ENCODE assay signal across 6 fruit fly cellular contexts in the genomic region with DNA sequence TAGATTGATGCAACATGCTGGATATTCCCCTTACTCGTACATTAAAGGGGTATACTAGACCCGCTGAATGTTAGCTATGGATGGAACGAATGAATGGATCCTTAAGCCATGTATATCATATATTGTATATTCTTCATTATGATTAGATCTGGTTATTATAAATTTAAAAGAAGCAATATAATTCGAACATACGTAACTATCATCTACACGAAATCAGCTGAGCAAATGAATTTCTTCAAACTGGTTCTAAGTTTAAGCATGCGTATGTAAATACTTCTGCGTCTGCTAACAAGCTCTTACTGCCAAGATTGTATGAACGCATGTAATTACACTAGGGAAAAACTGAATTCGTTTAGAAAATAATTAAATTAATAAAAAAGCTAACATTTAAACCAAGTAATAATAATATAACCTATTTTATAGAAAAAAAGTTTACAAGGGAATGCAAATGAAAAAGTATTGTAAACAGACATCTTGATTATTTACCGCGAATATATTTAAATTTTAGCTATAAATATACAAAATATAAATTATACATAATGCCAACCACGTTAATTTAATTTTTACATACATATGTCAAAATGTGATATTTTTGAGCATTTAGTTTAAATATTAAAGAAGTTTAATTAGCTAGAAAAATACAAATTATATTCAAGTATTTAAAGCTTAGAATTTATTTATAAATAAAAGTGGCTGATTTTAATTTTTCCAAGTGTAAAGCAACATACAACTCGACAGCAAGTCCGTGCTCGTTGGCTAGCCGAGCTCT.
TF ChIP-seq lines count a peak whose summit lies in the region.

No protein-coding gene starts in this region.

- no peak for TF ChIP-seq CTCF in whole organism, embryonic (GFP tag; optimal IDR thresholded peaks at IDR 0.05; lab: Kevin White, UChicago)

TF ChIP-seq in whole organism, 6 proteins besides CTCF, POLR2A, EP300 and RAD21:
- TF ChIP-seq Dll (optimal IDR thresholded peaks at IDR 0.05; lab: Kevin White, UChicago) (no peak), pan (optimal IDR thresholded peaks at IDR 0.05; lab: Kevin White, UChicago) (peak; percentile 72)

TF ChIP-seq in whole organism, adult, 20 proteins besides CTCF, POLR2A, EP300 and RAD21:
- no peak for TF ChIP-seq CG7045 (GFP tag; optimal IDR thresholded peaks at IDR 0.05; lab: Kevin White, UChicago)
- TF ChIP-seq kay (GFP tag; lab: Kevin White, UChicago; ENCODE audit: borderline replicate concordance), result peak; percentile 62
- no peak for TF ChIP-seq cnc (optimal IDR thresholded peaks at IDR 0.05; lab: Kevin White, UChicago)
- TF ChIP-seq CG7101 (tag; optimal IDR thresholded peaks at IDR 0.05; lab: Kevin White, UChicago), result peak; percentile 5
TF ChIP-seq in whole organism, adult: peak in this region for 2.

TF ChIP-seq in whole organism, embryonic, 481 proteins besides CTCF, POLR2A, EP300 and RAD21 (continues in another document):
- peak; percentile 67 for TF ChIP-seq CG33557 (GFP tag; optimal IDR thresholded peaks at IDR 0.05; lab: Kevin White, UChicago)
- TF ChIP-seq Ssrp (tag; optimal IDR thresholded peaks at IDR 0.05; lab: Kevin White, UChicago), result peak; percentile 77
- peak; percentile 39 for TF ChIP-seq Blimp-1 (GFP tag; optimal IDR thresholded peaks at IDR 0.05; lab: Kevin White, UChicago)
- TF ChIP-seq yki (optimal IDR thresholded peaks at IDR 0.05; lab: Kevin White, UChicago), result no peak
- TF ChIP-seq tll (GFP tag; optimal IDR thresholded peaks at IDR 0.05; lab: Kevin White, UChicago), result no peak
- peak; percentile 61 for TF ChIP-seq CG4424 (GFP tag; optimal IDR thresholded peaks at IDR 0.05; lab: Kevin White, UChicago)
- TF ChIP-seq Hsf (GFP tag; optimal IDR thresholded peaks at IDR 0.05; lab: Kevin White, UChicago), result peak; percentile 73
- no peak for TF ChIP-seq CG4360 (GFP tag; IDR thresholded peaks at IDR 0.05; lab: Robert Waterston, UW)
- peak; percentile 1 for TF ChIP-seq jumu (GFP tag; optimal IDR thresholded peaks at IDR 0.05; lab: Kevin White, UChicago)
- no peak for TF ChIP-seq Dll (GFP tag; IDR thresholded peaks at IDR 0.05; lab: Robert Waterston, UW; ENCODE audit: partially characterized antibody)
- TF ChIP-seq CG5953 (GFP tag; IDR thresholded peaks at IDR 0.05; lab: Robert Waterston, UW), result no peak
- TF ChIP-seq CG12071 (GFP tag; optimal IDR thresholded peaks at IDR 0.05; lab: Kevin White, UChicago), result peak; percentile 54
- no peak for TF ChIP-seq BtbVII (GFP tag; optimal IDR thresholded peaks at IDR 0.05; lab: Kevin White, UChicago)
- TF ChIP-seq CG10565 (GFP tag; optimal IDR thresholded peaks at IDR 0.05; lab: Kevin White, UChicago), result no peak
- TF ChIP-seq Hand (GFP tag; optimal IDR thresholded peaks at IDR 0.05; lab: Kevin White, UChicago), result no peak
- no peak for TF ChIP-seq prd (optimal IDR thresholded peaks at IDR 0.05; lab: Kevin White, UChicago)
- TF ChIP-seq prd (GFP tag; IDR thresholded peaks at IDR 0.05; lab: Robert Waterston, UW), result peak; percentile 68; the same call in 2 of the 3 replicates
- no peak; the same call in 2 of the 3 replicates for TF ChIP-seq CG11093 (GFP tag; IDR thresholded peaks at IDR 0.05; lab: Robert Waterston, UW)

TF ChIP-seq in whole organism, prepupa, 60 proteins besides CTCF, POLR2A, EP300 and RAD21 (continues in another document):
- peak; percentile 9 for TF ChIP-seq Sox15 (GFP tag; optimal IDR thresholded peaks at IDR 0.05; lab: Kevin White, UChicago)
- no peak for TF ChIP-seq Lpt (GFP tag; optimal IDR thresholded peaks at IDR 0.05; lab: Kevin White, UChicago)
- peak; percentile 45 for TF ChIP-seq cyc (GFP tag; optimal IDR thresholded peaks at IDR 0.05; lab: Kevin White, UChicago)
- peak; percentile 42 for TF ChIP-seq Met (GFP tag; optimal IDR thresholded peaks at IDR 0.05; lab: Kevin White, UChicago)
- peak; percentile 60 for TF ChIP-seq dsx (GFP tag; optimal IDR thresholded peaks at IDR 0.05; lab: Kevin White, UChicago; ENCODE audit: poor library complexity, severe bottlenecking)
- peak; percentile 82 for TF ChIP-seq eg (GFP tag; IDR thresholded peaks at IDR 0.05; lab: Robert Waterston, UW)
- TF ChIP-seq CG10669 (GFP tag; optimal IDR thresholded peaks at IDR 0.05; lab: Kevin White, UChicago), result peak; percentile 49
- TF ChIP-seq pdm3 (GFP tag; optimal IDR thresholded peaks at IDR 0.05; lab: Kevin White, UChicago), result peak; percentile 72
- TF ChIP-seq spab (GFP tag; optimal IDR thresholded peaks at IDR 0.05; lab: Kevin White, UChicago), result peak; percentile 22
- peak; percentile 66 for TF ChIP-seq CG3919 (GFP tag; optimal IDR thresholded peaks at IDR 0.05; lab: Kevin White, UChicago)
- peak; percentile 47 for TF ChIP-seq CG6792 (GFP tag; optimal IDR thresholded peaks at IDR 0.05; lab: Kevin White, UChicago)
- peak; percentile 71 for TF ChIP-seq CG32006 (GFP tag; optimal IDR thresholded peaks at IDR 0.05; lab: Kevin White, UChicago)
- TF ChIP-seq CG31627 (GFP tag; optimal IDR thresholded peaks at IDR 0.05; lab: Kevin White, UChicago), result peak; percentile 51
- peak; percentile 29 for TF ChIP-seq Hr39 (GFP tag; optimal IDR thresholded peaks at IDR 0.05; lab: Kevin White, UChicago)
- no peak for TF ChIP-seq Eip75B (GFP tag; optimal IDR thresholded peaks at IDR 0.05; lab: Kevin White, UChicago)
- TF ChIP-seq Sox102F (GFP tag; optimal IDR thresholded peaks at IDR 0.05; lab: Kevin White, UChicago), result peak; percentile 76
- TF ChIP-seq CG11762 (GFP tag; optimal IDR thresholded peaks at IDR 0.05; lab: Kevin White, UChicago; ENCODE audit: insufficient read depth), result no peak
- TF ChIP-seq svp (GFP tag; lab: Kevin White, UChicago), result no peak
- peak; percentile 51 for TF ChIP-seq fd59A (GFP tag; optimal IDR thresholded peaks at IDR 0.05; lab: Kevin White, UChicago)

TF ChIP-seq in whole organism, pupa, 21 proteins besides CTCF, POLR2A, EP300 and RAD21 (continues in another document):
- peak; percentile 51 for TF ChIP-seq gl (tag; optimal IDR thresholded peaks at IDR 0.05; lab: Kevin White, UChicago)
- TF ChIP-seq CG17806 (tag; optimal IDR thresholded peaks at IDR 0.05; lab: Kevin White, UChicago), result peak; percentile 60
- peak; percentile 75 for TF ChIP-seq Pif1A (GFP tag; optimal IDR thresholded peaks at IDR 0.05; lab: Kevin White, UChicago)
- no peak for TF ChIP-seq CG13204 (GFP tag; optimal IDR thresholded peaks at IDR 0.05; lab: Kevin White, UChicago)
- TF ChIP-seq CG8301 (tag; optimal IDR thresholded peaks at IDR 0.05; lab: Kevin White, UChicago), result peak; percentile 76
- peak; percentile 74 for TF ChIP-seq Pif1B (GFP tag; optimal IDR thresholded peaks at IDR 0.05; lab: Kevin White, UChicago)
- peak; percentile 86 for TF ChIP-seq Ets98B (GFP tag; IDR thresholded peaks at IDR 0.05; lab: Robert Waterston, UW)
- peak; percentile 35 for TF ChIP-seq CG34367 (tag; optimal IDR thresholded peaks at IDR 0.05; lab: Kevin White, UChicago)
- TF ChIP-seq fd96Ca (GFP tag; IDR thresholded peaks at IDR 0.05; lab: Robert Waterston, UW), result peak; percentile 73; the same call in 2 of the 3 replicates
- TF ChIP-seq CG15710 (tag; optimal IDR thresholded peaks at IDR 0.05; lab: Kevin White, UChicago), result peak; percentile 65
- peak; percentile 74 for TF ChIP-seq CG9948 (tag; optimal IDR thresholded peaks at IDR 0.05; lab: Kevin White, UChicago)
- TF ChIP-seq CG8159 (tag; optimal IDR thresholded peaks at IDR 0.05; lab: Kevin White, UChicago), result peak; percentile 78
- peak; percentile 92 for TF ChIP-seq CG4496 (GFP tag; IDR thresholded peaks at IDR 0.05; lab: Robert Waterston, UW)
- TF ChIP-seq Snoo (tag; optimal IDR thresholded peaks at IDR 0.05; lab: Kevin White, UChicago), result peak; percentile 0
- TF ChIP-seq CG12605 (GFP tag; IDR thresholded peaks at IDR 0.05; lab: Robert Waterston, UW), result peak; percentile 62; the same call in 1 of the 2 replicates
- no peak for TF ChIP-seq EcR (GFP tag; optimal IDR thresholded peaks at IDR 0.05; lab: Kevin White, UChicago)
- TF ChIP-seq rn (GFP tag; IDR thresholded peaks at IDR 0.05; lab: Robert Waterston, UW), result 0 out of 2 replicates have a peak, but pooled peaks have one; percentile 21
- peak; percentile 82 for TF ChIP-seq CG32121 (GFP tag; IDR thresholded peaks at IDR 0.05; lab: Robert Waterston, UW)
- TF ChIP-seq D1 (tag; optimal IDR thresholded peaks at IDR 0.05; lab: Kevin White, UChicago), result peak; percentile 51
- TF ChIP-seq CG10348 (GFP tag; IDR thresholded peaks at IDR 0.05; lab: Robert Waterston, UW), result no peak

TF ChIP-seq in whole organism, wandering third instar larva, 38 proteins besides CTCF, POLR2A, EP300 and RAD21 (continues in another document):
- no peak for TF ChIP-seq usp (GFP tag; optimal IDR thresholded peaks at IDR 0.05; lab: Kevin White, UChicago)
- TF ChIP-seq Myc (optimal IDR thresholded peaks at IDR 0.05; lab: Kevin White, UChicago), result no peak
- TF ChIP-seq fru (GFP tag; optimal IDR thresholded peaks at IDR 0.05; lab: Kevin White, UChicago), result peak; percentile 66
- no peak for TF ChIP-seq dmrt93B (GFP tag; optimal IDR thresholded peaks at IDR 0.05; lab: Kevin White, UChicago)
- TF ChIP-seq OdsH (GFP tag; optimal IDR thresholded peaks at IDR 0.05; lab: Kevin White, UChicago), result peak; percentile 9
- TF ChIP-seq HLH106 (tag; optimal IDR thresholded peaks at IDR 0.05; lab: Kevin White, UChicago), result peak; percentile 49
- no peak for TF ChIP-seq Dif (GFP tag; optimal IDR thresholded peaks at IDR 0.05; lab: Kevin White, UChicago; ENCODE audit: partially characterized antibody)
- peak; percentile 15 for TF ChIP-seq tai (GFP tag; optimal IDR thresholded peaks at IDR 0.05; lab: Kevin White, UChicago)
- peak; percentile 28 for TF ChIP-seq sv (GFP tag; optimal IDR thresholded peaks at IDR 0.05; lab: Kevin White, UChicago)
- no peak for TF ChIP-seq lola (GFP tag; optimal IDR thresholded peaks at IDR 0.05; lab: Kevin White, UChicago)
- TF ChIP-seq Abd-B (GFP tag; optimal IDR thresholded peaks at IDR 0.05; lab: Kevin White, UChicago), result no peak
- TF ChIP-seq Hr83 (GFP tag; optimal IDR thresholded peaks at IDR 0.05; lab: Kevin White, UChicago; ENCODE audit: poor library complexity, severe bottlenecking), result peak; percentile 35
- no peak for TF ChIP-seq Rel (GFP tag; optimal IDR thresholded peaks at IDR 0.05; lab: Kevin White, UChicago)
- TF ChIP-seq Rel (tag; optimal IDR thresholded peaks at IDR 0.05; lab: Kevin White, UChicago), result no peak
- no peak for TF ChIP-seq N (GFP tag; optimal IDR thresholded peaks at IDR 0.05; lab: Kevin White, UChicago)
- no peak for TF ChIP-seq Jra (GFP tag; optimal IDR thresholded peaks at IDR 0.05; lab: Kevin White, UChicago)
- TF ChIP-seq CG9705 (GFP tag; optimal IDR thresholded peaks at IDR 0.05; lab: Kevin White, UChicago), result no peak
- TF ChIP-seq pan (optimal IDR thresholded peaks at IDR 0.05; lab: Kevin White, UChicago), result peak; percentile 23
- no peak for TF ChIP-seq CG32264 (GFP tag; optimal IDR thresholded peaks at IDR 0.05; lab: Kevin White, UChicago)
- TF ChIP-seq woc (GFP tag; optimal IDR thresholded peaks at IDR 0.05; lab: Kevin White, UChicago), result peak; percentile 75
- no peak for TF ChIP-seq jim (GFP tag; optimal IDR thresholded peaks at IDR 0.05; lab: Kevin White, UChicago)
- TF ChIP-seq brk (GFP tag; optimal IDR thresholded peaks at IDR 0.05; lab: Kevin White, UChicago), result peak; percentile 31
- peak; percentile 58 for TF ChIP-seq Hnf4 (GFP tag; optimal IDR thresholded peaks at IDR 0.05; lab: Kevin White, UChicago)
- peak; percentile 28 for TF ChIP-seq Dfd (GFP tag; optimal IDR thresholded peaks at IDR 0.05; lab: Kevin White, UChicago)
